Fruit fly (Drosophila melanogaster) whole organism, embryonic: ENCODE results near the gene CG8034.

Source experiments
- Abd-B ChIP-seq: fragments of 200-800 bp; sonication (Bioruptor generic); optimal IDR thresholded peaks from 2 replicates; lab custom pipeline; 2018; ENCODE audit warnings: missing biosample characterization, mild to moderate bottlenecking, missing genetic modification characterization, moderate library complexity
- CG10654 ChIP-seq: fragments of 200-800 bp; sonication (Bioruptor generic); optimal IDR thresholded peaks from 2 replicates; lab custom pipeline; 2016; ENCODE audit warnings: missing biosample characterization, missing genetic modification characterization
- CG10959 ChIP-seq: fragments of 200-800 bp; sonication (Bioruptor generic); IDR thresholded peaks from 2 replicates; pipeline ENCODE4 v1.3.6; 2022; ENCODE audit warnings: missing biosample characterization, missing genetic modification characterization
- CG11093 ChIP-seq: fragments of 200-800 bp; sonication (Bioruptor generic); IDR thresholded peaks from 3 replicates; pipeline ENCODE4 v1.3.6; 2022; ENCODE audit warnings: missing biosample characterization, missing genetic modification characterization
- CG12219 ChIP-seq: fragments of 200-800 bp; sonication (Bioruptor generic); optimal IDR thresholded peaks from 3 replicates; lab custom pipeline; 2018; ENCODE audit warnings: missing biosample characterization, mild to moderate bottlenecking, missing genetic modification characterization
- CG12236 ChIP-seq: fragments of 200-800 bp; sonication (Bioruptor generic); optimal IDR thresholded peaks from 2 replicates; lab custom pipeline; 2016; ENCODE audit warnings: missing biosample characterization, missing genetic modification characterization
- CG12391 ChIP-seq: fragments of 200-800 bp; sonication (Bioruptor generic); optimal IDR thresholded peaks from 3 replicates; lab custom pipeline; 2018; ENCODE audit warnings: missing biosample characterization, mild to moderate bottlenecking, missing genetic modification characterization, moderate library complexity
- CG12659 ChIP-seq: fragments of 200-800 bp; sonication (Bioruptor generic); optimal IDR thresholded peaks from 3 replicates; lab custom pipeline; 2017; ENCODE audit warnings: mild to moderate bottlenecking, missing biosample characterization, missing genetic modification reagents, missing genetic modification characterization
- CG12769 ChIP-seq: fragments of 200-800 bp; sonication (Bioruptor generic); optimal IDR thresholded peaks from 2 replicates; lab custom pipeline; 2019; ENCODE audit warnings: missing biosample characterization, mild to moderate bottlenecking, missing genetic modification characterization, moderate library complexity
- CG12942 ChIP-seq: fragments of 200-800 bp; sonication (Bioruptor generic); optimal IDR thresholded peaks from 3 replicates; lab custom pipeline; 2016; ENCODE audit warnings: missing biosample characterization, missing genetic modification characterization
- CG1529 ChIP-seq: fragments of 200-800 bp; sonication (Bioruptor generic); optimal IDR thresholded peaks from 3 replicates; lab custom pipeline; 2018; ENCODE audit warnings: missing biosample characterization, missing genetic modification characterization
- CG15601 ChIP-seq: fragments of 200-800 bp; sonication (Bioruptor generic); optimal IDR thresholded peaks from 3 replicates; lab custom pipeline; 2019; ENCODE audit warnings: missing biosample characterization, mild to moderate bottlenecking, missing genetic modification characterization, moderate library complexity
- CG1792 ChIP-seq: fragments of 200-800 bp; sonication (Bioruptor generic); optimal IDR thresholded peaks from 2 replicates; lab custom pipeline; 2016; ENCODE audit warnings: missing biosample characterization, missing genetic modification characterization
- CG1832 ChIP-seq: fragments of 200-800 bp; sonication (Bioruptor generic); optimal IDR thresholded peaks from 2 replicates; lab custom pipeline; 2017; ENCODE audit warnings: missing biosample characterization, mild to moderate bottlenecking, missing genetic modification characterization, inconsistent platforms
- CG18619 ChIP-seq: fragments of 200-800 bp; sonication (Bioruptor generic); optimal IDR thresholded peaks from 3 replicates; lab custom pipeline; 2017; ENCODE audit warnings: missing biosample characterization, mild to moderate bottlenecking, missing genetic modification characterization
- CG18764 ChIP-seq: fragments of 200-800 bp; sonication (Bioruptor generic); optimal IDR thresholded peaks from 3 replicates; lab custom pipeline; 2016; ENCODE audit warnings: missing biosample characterization, missing genetic modification characterization
- CG31388 ChIP-seq: fragments of 200-800 bp; sonication (Bioruptor generic); optimal IDR thresholded peaks from 2 replicates; lab custom pipeline; 2016; ENCODE audit warnings: missing biosample characterization, missing genetic modification characterization
- CG4282 ChIP-seq: fragments of 200-800 bp; sonication (Bioruptor generic); optimal IDR thresholded peaks from 2 replicates; lab custom pipeline; 2016; ENCODE audit warnings: missing biosample characterization, missing genetic modification characterization
- CG43689 ChIP-seq: fragments of 200-800 bp; sonication (Bioruptor generic); IDR thresholded peaks from 2 replicates; pipeline ENCODE4 v1.3.6; 2022; ENCODE audit warnings: missing biosample characterization, missing genetic modification characterization
- CG4820 ChIP-seq: fragments of 200-800 bp; sonication (Bioruptor generic); optimal IDR thresholded peaks from 3 replicates; lab custom pipeline; 2016; ENCODE audit warnings: missing biosample characterization, missing genetic modification characterization
- CG5245 ChIP-seq: fragments of 200-800 bp; sonication (Bioruptor generic); optimal IDR thresholded peaks from 3 replicates; lab custom pipeline; 2016; ENCODE audit warnings: missing biosample characterization, missing genetic modification characterization
- CG6175 ChIP-seq: fragments of 200-800 bp; sonication (Bioruptor generic); IDR thresholded peaks from 3 replicates; pipeline ENCODE4 v1.3.6; 2022; ENCODE audit warnings: missing biosample characterization, missing genetic modification characterization
- CG6654 ChIP-seq: fragments of 200-800 bp; sonication (Bioruptor generic); optimal IDR thresholded peaks from 2 replicates; lab custom pipeline; 2017; ENCODE audit warnings: missing biosample characterization, mild to moderate bottlenecking, missing genetic modification characterization
- CG6689 ChIP-seq: fragments of 200-800 bp; sonication (Bioruptor generic); IDR thresholded peaks from 2 replicates; pipeline ENCODE4 v1.3.6; 2022; ENCODE audit warnings: missing biosample characterization, missing genetic modification characterization
- CG6854 ChIP-seq: fragments of 200-800 bp; sonication (Bioruptor generic); optimal IDR thresholded peaks from 3 replicates; lab custom pipeline; 2017; ENCODE audit warnings: missing biosample characterization, mild to moderate bottlenecking, missing genetic modification characterization
- CG8924 ChIP-seq: fragments of 200-800 bp; optimal IDR thresholded peaks from 3 replicates; lab custom pipeline; 2019; ENCODE audit warnings: missing biosample characterization, mild to moderate bottlenecking, missing genetic modification characterization, moderate library complexity
- CHES-1-like ChIP-seq: fragments of 200-800 bp; sonication (Bioruptor generic); optimal IDR thresholded peaks from 2 replicates; lab custom pipeline; 2016; ENCODE audit warnings: missing biosample characterization, missing genetic modification characterization
- Chrac-16 ChIP-seq: fragments of 200-800 bp; sonication (Bioruptor generic); optimal IDR thresholded peaks from 3 replicates; lab custom pipeline; 2016; ENCODE audit warnings: missing biosample characterization, missing genetic modification characterization
- CoRest ChIP-seq: fragments of 200-800 bp; sonication (Bioruptor generic); optimal IDR thresholded peaks from 3 replicates; lab custom pipeline; 2018; ENCODE audit warnings: missing biosample characterization, mild to moderate bottlenecking, missing genetic modification characterization, moderate library complexity
- Dip2 ChIP-seq: fragments of 200-800 bp; sonication (Bioruptor generic); IDR thresholded peaks from 2 replicates; pipeline ENCODE4 v1.3.6; 2022; ENCODE audit warnings: missing biosample characterization, missing genetic modification characterization
- Dll ChIP-seq: fragments of 200-800 bp; sonication (Bioruptor generic); IDR thresholded peaks from 4 replicates; pipeline ENCODE4 v1.3.6; 2022; ENCODE audit warnings: missing biosample characterization, missing genetic modification characterization; ENCODE audit not compliant: partially characterized antibody
- Fer1 ChIP-seq: fragments of 200-800 bp; sonication (Bioruptor generic); optimal IDR thresholded peaks from 2 replicates; lab custom pipeline; 2017; ENCODE audit warnings: missing biosample characterization, mild to moderate bottlenecking, missing genetic modification characterization
- Hr3 ChIP-seq: fragments of 200-800 bp; sonication (Bioruptor generic); optimal IDR thresholded peaks from 3 replicates; lab custom pipeline; 2016; ENCODE audit warnings: missing biosample characterization, missing genetic modification characterization
- Jarid2 ChIP-seq: fragments of 200-800 bp; sonication (Bioruptor generic); optimal IDR thresholded peaks from 3 replicates; lab custom pipeline; 2017; ENCODE audit warnings: mild to moderate bottlenecking, missing biosample characterization, missing genetic modification reagents, missing genetic modification characterization
- MBD-R2 ChIP-seq: fragments of 200-800 bp; sonication (Bioruptor generic); IDR thresholded peaks from 2 replicates; pipeline ENCODE4 v1.3.6; 2022; ENCODE audit warnings: missing biosample characterization, missing genetic modification characterization
- Nf-YA ChIP-seq: fragments of 200-800 bp; sonication (Bioruptor generic); IDR thresholded peaks from 2 replicates; pipeline ENCODE4 v1.3.6; 2022; ENCODE audit warnings: missing biosample characterization, missing genetic modification characterization
- PHDP ChIP-seq: fragments of 200-800 bp; sonication (Bioruptor generic); optimal IDR thresholded peaks from 3 replicates; lab custom pipeline; 2018; ENCODE audit warnings: missing biosample characterization, mild to moderate bottlenecking, missing genetic modification characterization, moderate library complexity
- Rfx ChIP-seq: fragments of 200-800 bp; sonication (Bioruptor generic); IDR thresholded peaks from 2 replicates; pipeline ENCODE4 v1.3.6; 2022; ENCODE audit warnings: missing biosample characterization, missing genetic modification characterization
- Sin3A ChIP-seq: fragments of >200 bp; optimal IDR thresholded peaks from 2 replicates; lab custom pipeline; 2018
- Six4 ChIP-seq: fragments of 200-800 bp; sonication (Bioruptor generic); optimal IDR thresholded peaks from 2 replicates; lab custom pipeline; 2016; ENCODE audit warnings: missing biosample characterization, missing genetic modification characterization
- ac ChIP-seq: fragments of 200-800 bp; sonication (Bioruptor generic); optimal IDR thresholded peaks from 3 replicates; lab custom pipeline; 2017; ENCODE audit warnings: missing biosample characterization, mild to moderate bottlenecking, missing genetic modification characterization
- ci ChIP-seq: fragments of 200-800 bp; sonication (Bioruptor generic); IDR thresholded peaks from 3 replicates; pipeline ENCODE4 v1.3.6; 2022; ENCODE audit warnings: missing biosample characterization, missing genetic modification characterization
- crol ChIP-seq: fragments of 200-800 bp; sonication (Bioruptor generic); IDR thresholded peaks from 2 replicates; pipeline ENCODE4 v1.3.6; 2022; ENCODE audit warnings: missing biosample characterization, missing genetic modification characterization
- da ChIP-seq: fragments of 200-800 bp; sonication (Bioruptor generic); optimal IDR thresholded peaks from 2 replicates; lab custom pipeline; 2016; ENCODE audit warnings: missing biosample characterization, missing genetic modification characterization
- exex ChIP-seq: fragments of 200-800 bp; sonication (Bioruptor generic); optimal IDR thresholded peaks from 4 replicates; lab custom pipeline; 2018; ENCODE audit warnings: missing biosample characterization, mild to moderate bottlenecking, missing genetic modification characterization, moderate library complexity
- fd96Cb ChIP-seq: fragments of 200-800 bp; sonication (Bioruptor generic); optimal IDR thresholded peaks from 2 replicates; lab custom pipeline; 2018; ENCODE audit warnings: missing biosample characterization, mild to moderate bottlenecking, missing genetic modification characterization, moderate library complexity
- fu2 ChIP-seq: fragments of 200-800 bp; sonication (Bioruptor generic); optimal IDR thresholded peaks from 2 replicates; lab custom pipeline; 2016; ENCODE audit warnings: missing biosample characterization, missing genetic modification characterization
- h ChIP-seq: fragments of >200 bp; optimal IDR thresholded peaks from 2 replicates; lab custom pipeline; 2017
- insv ChIP-seq, 2 experiments: fragments of 200-800 bp; sonication (Bioruptor generic); optimal IDR thresholded peaks; 3 replicates each; lab custom pipeline; 2016 to 2018; ENCODE audit warnings: missing biosample characterization in 2 of 2, missing genetic modification characterization in 2 of 2
- jumu ChIP-seq: fragments of 200-800 bp; sonication (Bioruptor generic); optimal IDR thresholded peaks from 3 replicates; lab custom pipeline; 2016; ENCODE audit warnings: missing biosample characterization, missing genetic modification characterization
- nerfin-1 ChIP-seq: fragments of 200-800 bp; sonication (Bioruptor generic); optimal IDR thresholded peaks from 3 replicates; lab custom pipeline; 2019; ENCODE audit warnings: missing biosample characterization, mild to moderate bottlenecking, missing genetic modification characterization, moderate library complexity
- pzg ChIP-seq: fragments of 200-800 bp; sonication (Bioruptor generic); optimal IDR thresholded peaks from 3 replicates; lab custom pipeline; 2018; ENCODE audit warnings: missing biosample characterization, mild to moderate bottlenecking, missing genetic modification characterization, moderate library complexity

CG8034 gene

DNA sequence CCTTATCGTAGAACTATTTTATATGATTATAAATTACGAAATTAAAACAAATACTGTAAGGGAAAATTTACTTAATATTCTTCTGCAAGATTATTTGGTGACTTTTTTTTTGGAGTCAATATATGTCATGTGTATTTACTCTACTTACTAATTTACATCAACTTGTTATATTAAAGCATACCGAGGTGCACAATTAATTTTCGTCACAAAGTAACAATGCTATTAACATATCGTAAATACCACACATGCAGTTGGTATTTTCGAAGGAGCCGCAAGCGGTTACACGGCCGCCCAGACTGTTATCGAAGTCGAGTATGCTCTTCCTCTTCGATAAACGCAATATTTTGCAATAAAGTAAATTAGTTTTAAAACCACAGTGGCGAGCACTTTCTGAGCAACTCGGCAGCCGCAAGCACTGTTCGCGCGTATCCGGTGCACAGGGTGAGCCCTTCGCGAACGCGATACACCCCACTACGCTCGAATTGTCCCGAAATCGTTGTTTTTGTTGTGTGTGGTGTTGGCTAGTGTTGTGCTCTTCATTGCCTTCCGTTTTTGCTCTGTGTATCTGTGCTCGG, 36.3 kb downstream of the CG8034 start, which contains the start of gene Vav (continued):
- TF ChIP-seq Dll (GFP tag; lab: Robert Waterston, UW) (no peak), CG18764 (GFP tag; lab: Kevin White, UChicago) (no peak), jumu (no peak), CG43689 (GFP tag; lab: Robert Waterston, UW) (no peak), Nf-YA (GFP tag; lab: Robert Waterston, UW) (no peak), insv (GFP tag; optimal IDR thresholded peaks at IDR 0.05; lab: Kevin White, UChicago) (no peak), crol (no peak), MBD-R2 (peak; percentile 68), Dip2 (GFP tag; lab: Robert Waterston, UW) (no peak), CG6689 (no peak), CG4820 (GFP tag; lab: Kevin White, UChicago) (no peak), Hr3 (GFP tag; lab: Kevin White, UChicago) (no peak), CG1832 (no peak), CG12219 (GFP tag; lab: Kevin White, UChicago) (no peak), da (GFP tag; lab: Kevin White, UChicago) (no peak), CG6175 (GFP tag; lab: Robert Waterston, UW) (no peak), CG8924 (tag; lab: Kevin White, UChicago) (no peak), CG31388 (GFP tag; lab: Kevin White, UChicago) (no peak), CG12391 (no peak), ci (GFP tag; lab: Robert Waterston, UW) (no peak), CG18619 (GFP tag; lab: Kevin White, UChicago) (no peak), CG10654 (no peak), Fer1 (GFP tag; lab: Kevin White, UChicago) (peak; percentile 58), Six4 (GFP tag; lab: Kevin White, UChicago) (no peak), nerfin-1 (no peak), ac (GFP tag; lab: Kevin White, UChicago) (no peak), PHDP (no peak), pzg (peak; percentile 48), Rfx (GFP tag; lab: Robert Waterston, UW) (no peak), CG1792 (no peak), fu2 (GFP tag; lab: Kevin White, UChicago) (no peak), CoRest (tag; lab: Kevin White, UChicago) (no peak), CG12236 (GFP tag; lab: Kevin White, UChicago) (no peak), CG12942 (GFP tag; lab: Kevin White, UChicago) (no peak), CG12769 (no peak), Jarid2 (GFP tag; lab: Kevin White, UChicago) (peak; percentile 38), CG12659 (GFP tag; lab: Kevin White, UChicago) (peak; percentile 25), CHES-1-like (GFP tag; lab: Kevin White, UChicago) (no peak), fd96Cb (tag; lab: Kevin White, UChicago) (no peak), CG6654 (GFP tag; lab: Kevin White, UChicago) (no peak), CG6854 (GFP tag; lab: Kevin White, UChicago) (peak; percentile 1), Chrac-16 (GFP tag; lab: Kevin White, UChicago) (no peak), Sin3A (lab: Kevin White, UChicago) (no peak), CG4282 (no peak), CG1529 (GFP tag; lab: Kevin White, UChicago) (no peak), CG5245 (GFP tag; lab: Kevin White, UChicago) (no peak), Abd-B (GFP tag; lab: Kevin White, UChicago) (no peak), CG15601 (no peak), CG11093 (GFP tag; lab: Robert Waterston, UW) (no peak), h (lab: Kevin White, UChicago) (no peak), exex (tag; lab: Kevin White, UChicago) (no peak), CG10959 (no peak)
